Worm (Caenorhabditis elegans): ENCODE results near the gene mrpl-50.

Gene mrpl-50

ce11 chrII:8929771-8930170, at the start of gene mrpl-50:
TSS of gene mrpl-50 (plus strand) at chrII:8929841.
- TF ChIP-seq unc-62 (GFP tag; optimal IDR thresholded peaks at IDR 0.05) = no peak

ce11 chrII:8883559-8883958, 46.1 kb upstream of the mrpl-50 start, which contains the start of gene rha-1:
TSS of gene rha-1 (minus strand) at chrII:8883659.
- no peak for TF ChIP-seq unc-62 (GFP tag; optimal IDR thresholded peaks at IDR 0.05)

ce11 chrII:8884262-8884949, 45.2 kb upstream of the mrpl-50 start, which contains the start of the genes T07D4.5 and ddx-19:
TSS of gene T07D4.5 (minus strand) at chrII:8884332.
TSS of gene ddx-19 (plus strand) at chrII:8884899.
- no peak for TF ChIP-seq unc-62 (GFP tag; optimal IDR thresholded peaks at IDR 0.05)

- TF ChIP-seq unc-62 (GFP tag; optimal IDR thresholded peaks at IDR 0.05) = no peak
Measured at ce11 chrII:8889589-8889988, 40.1 kb upstream of the mrpl-50 start.

ce11 chrII:8890017-8890416, 39.6 kb upstream of the mrpl-50 start:
- TF ChIP-seq unc-62 (GFP tag; optimal IDR thresholded peaks at IDR 0.05) = no peak

- no peak for TF ChIP-seq unc-62 (GFP tag; optimal IDR thresholded peaks at IDR 0.05)
Measured at ce11 chrII:8890530-8890929, 39.1 kb upstream of the mrpl-50 start.

ce11 chrII:8891042-8891441, 38.6 kb upstream of the mrpl-50 start:
- TF ChIP-seq unc-62 (GFP tag; optimal IDR thresholded peaks at IDR 0.05) = no peak

ce11 chrII:8891606-8892005, 38.0 kb upstream of the mrpl-50 start:
- TF ChIP-seq unc-62 (GFP tag; optimal IDR thresholded peaks at IDR 0.05) = no peak

- no peak for TF ChIP-seq unc-62 (GFP tag; optimal IDR thresholded peaks at IDR 0.05)
Measured at ce11 chrII:8895398-8895797, 34.2 kb upstream of the mrpl-50 start.

- TF ChIP-seq unc-62 (GFP tag; optimal IDR thresholded peaks at IDR 0.05) = no peak
Measured at ce11 chrII:8895895-8896294, 33.7 kb upstream of the mrpl-50 start.

- TF ChIP-seq unc-62 (GFP tag; optimal IDR thresholded peaks at IDR 0.05) = no peak
Measured at ce11 chrII:8896541-8896940, 33.1 kb upstream of the mrpl-50 start, which contains the start of gene lat-1. TSS of gene lat-1 (plus strand) at chrII:8896841.

ce11 chrII:8897244-8897643, 32.4 kb upstream of the mrpl-50 start:
- TF ChIP-seq unc-62 (GFP tag; optimal IDR thresholded peaks at IDR 0.05) = no peak

ce11 chrII:8898582-8899356, 30.9 kb upstream of the mrpl-50 start:
- TF ChIP-seq unc-62 (GFP tag; optimal IDR thresholded peaks at IDR 0.05) = no peak

ce11 chrII:8899357-8899748, 30.3 kb upstream of the mrpl-50 start:
- TF ChIP-seq unc-62 (GFP tag; optimal IDR thresholded peaks at IDR 0.05) = no peak

- no peak for TF ChIP-seq unc-62 (GFP tag; optimal IDR thresholded peaks at IDR 0.05)
Measured at ce11 chrII:8903871-8904270, 25.8 kb upstream of the mrpl-50 start.

- TF ChIP-seq unc-62 (GFP tag; optimal IDR thresholded peaks at IDR 0.05) = no peak
Measured at ce11 chrII:8911929-8912328, 17.7 kb upstream of the mrpl-50 start, which contains the start of gene B0457.4. TSS of gene B0457.4 (minus strand) at chrII:8912029.

ce11 chrII:8912523-8913017, 17.1 kb upstream of the mrpl-50 start:
- TF ChIP-seq unc-62 (GFP tag; optimal IDR thresholded peaks at IDR 0.05) = no peak
